Worm (Caenorhabditis elegans): Measurements from ENCODE around the gene mfsd-11.

mfsd-11 gene

ce11 chrX:12167632-12168377 is 13.9 kb upstream of the mfsd-11 start:
- TF ChIP-seq him-1 (tag; optimal IDR thresholded peaks at IDR 0.05), result no peak
- TF ChIP-seq W03F9.2 (tag; optimal IDR thresholded peaks at IDR 0.05), result no peak
- no peak for TF ChIP-seq dao-5 (tag; optimal IDR thresholded peaks at IDR 0.05)

- no peak for TF ChIP-seq W03F9.2 (tag; optimal IDR thresholded peaks at IDR 0.05)
- no peak for TF ChIP-seq him-1 (tag; optimal IDR thresholded peaks at IDR 0.05)
- no peak for TF ChIP-seq dao-5 (tag; optimal IDR thresholded peaks at IDR 0.05)
These were observed 11.0 kb upstream of the mfsd-11 start for ce11 chrX:12164943-12165342.

- TF ChIP-seq dao-5 (tag; optimal IDR thresholded peaks at IDR 0.05) (no peak), him-1 (tag; optimal IDR thresholded peaks at IDR 0.05) (no peak), W03F9.2 (tag; optimal IDR thresholded peaks at IDR 0.05) (no peak)
These were observed 10.1 kb upstream of the mfsd-11 start for ce11 chrX:12164047-12164446.

DNA sequence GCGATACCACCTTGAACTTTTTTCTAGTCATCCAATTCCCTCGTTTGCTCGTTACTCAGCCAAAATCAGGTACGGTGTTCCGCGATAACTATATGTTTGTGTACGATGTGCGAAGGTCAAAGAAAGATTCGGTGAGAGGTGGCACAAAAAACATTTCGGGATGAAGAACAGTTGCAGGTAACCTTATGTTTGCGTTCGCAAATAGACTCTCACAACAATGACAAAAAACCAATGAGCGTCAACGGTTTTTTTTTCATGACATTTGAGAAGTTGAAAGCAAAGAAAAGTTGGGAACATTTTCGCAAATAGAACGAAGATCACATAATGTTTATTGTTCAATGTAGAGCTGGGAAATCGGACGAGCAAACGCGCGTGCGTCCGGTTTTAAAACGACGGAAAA is 8.8 kb upstream of the mfsd-11 start:
- TF ChIP-seq him-1 (tag; optimal IDR thresholded peaks at IDR 0.05), result no peak
- no peak for TF ChIP-seq W03F9.2 (tag; optimal IDR thresholded peaks at IDR 0.05)
- no peak for TF ChIP-seq dao-5 (tag; optimal IDR thresholded peaks at IDR 0.05)

ce11 chrX:12160002-12160690 is 6.2 kb upstream of the mfsd-11 start, which contains the start of gene F57G12.2:
TSS of gene F57G12.2 (minus strand) at chrX:12160052.
- no peak for TF ChIP-seq dao-5 (tag; optimal IDR thresholded peaks at IDR 0.05)
- no peak for TF ChIP-seq W03F9.2 (tag; optimal IDR thresholded peaks at IDR 0.05)
- no peak for TF ChIP-seq him-1 (tag; optimal IDR thresholded peaks at IDR 0.05)

ce11 chrX:12158641-12159040 is 4.7 kb upstream of the mfsd-11 start:
- TF ChIP-seq W03F9.2 (tag; optimal IDR thresholded peaks at IDR 0.05) (no peak), him-1 (tag; optimal IDR thresholded peaks at IDR 0.05) (no peak), dao-5 (tag; optimal IDR thresholded peaks at IDR 0.05) (no peak)

- no peak for TF ChIP-seq W03F9.2 (tag; optimal IDR thresholded peaks at IDR 0.05)
- no peak for TF ChIP-seq him-1 (tag; optimal IDR thresholded peaks at IDR 0.05)
These were observed 4.2 kb downstream of the mfsd-11 start, which contains the start of gene znf-474 for ce11 chrX:12149638-12150137. TSS of gene znf-474 (plus strand) at chrX:12149924.

- TF ChIP-seq him-1 (tag; optimal IDR thresholded peaks at IDR 0.05), result no peak
- no peak for TF ChIP-seq dao-5 (tag; optimal IDR thresholded peaks at IDR 0.05)
- TF ChIP-seq W03F9.2 (tag; optimal IDR thresholded peaks at IDR 0.05), result no peak
These were observed 7.3 kb downstream of the mfsd-11 start, which contains the start of gene pycr-1 for ce11 chrX:12146453-12147085. TSS of gene pycr-1 (plus strand) at chrX:12146832.

DNA sequence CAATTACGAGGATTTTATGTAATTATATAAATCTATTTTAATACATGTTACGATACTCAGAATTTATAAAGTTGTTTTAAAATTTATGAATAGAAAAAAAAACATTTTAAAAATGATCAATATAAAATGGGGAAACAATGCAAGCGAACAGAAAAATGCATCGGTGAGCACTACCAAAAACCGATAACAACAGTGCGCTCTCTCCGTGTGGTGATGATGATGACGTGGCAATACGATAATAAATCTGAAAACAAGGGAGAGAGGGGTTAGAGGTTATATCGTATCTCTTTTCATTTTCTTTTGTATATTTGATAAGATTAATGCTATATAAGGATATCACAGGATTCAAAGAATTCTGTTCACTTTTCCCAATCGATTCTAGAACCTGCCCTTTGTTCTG is 8.0 kb downstream of the mfsd-11 start:
- TF ChIP-seq him-1 (tag; optimal IDR thresholded peaks at IDR 0.05), result no peak

DNA sequence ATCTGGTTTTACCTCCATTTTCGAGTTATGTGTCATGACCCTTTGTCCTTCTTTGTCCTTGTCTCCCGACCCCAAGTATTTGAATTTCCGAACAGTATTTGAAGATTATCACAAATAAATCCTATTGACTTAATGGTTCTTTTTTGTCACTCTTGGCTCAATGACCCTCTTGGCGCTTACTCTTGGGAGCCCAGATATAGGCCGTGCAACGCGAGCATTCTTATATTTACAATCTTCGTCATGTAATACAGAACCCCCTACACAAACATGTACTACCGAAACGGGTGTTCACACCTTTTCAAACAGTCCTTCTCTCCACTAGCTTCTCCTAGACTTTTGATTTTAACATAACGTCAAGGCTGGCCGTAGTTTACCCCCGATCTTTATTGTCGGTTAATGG is 10.2 kb downstream of the mfsd-11 start, which contains the start of gene M153.5:
M153.5 (plus strand) TSS at position 301 of the 400 bp plus-strand sequence.
- TF ChIP-seq dao-5 (tag; optimal IDR thresholded peaks at IDR 0.05) (no peak), W03F9.2 (tag; optimal IDR thresholded peaks at IDR 0.05) (no peak), him-1 (tag; optimal IDR thresholded peaks at IDR 0.05) (no peak)

DNA sequence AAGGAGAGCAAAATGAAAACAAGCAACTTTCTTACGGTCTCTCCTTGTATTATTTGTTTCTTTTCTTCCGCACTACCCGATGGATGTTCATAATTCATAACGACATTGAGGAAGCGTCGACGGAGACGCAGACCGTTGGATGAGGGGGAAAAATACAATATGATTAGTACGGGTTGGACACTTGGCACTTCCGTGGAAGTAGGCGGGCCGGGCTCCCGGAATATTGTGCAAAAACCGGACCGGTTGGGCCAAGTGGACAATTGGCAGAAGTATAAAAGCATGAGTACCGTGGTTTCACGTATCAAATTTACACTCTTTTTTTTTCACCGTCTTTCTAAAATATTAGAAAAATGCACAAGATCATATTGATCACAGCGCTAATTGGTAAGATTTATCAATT is 11.3 kb downstream of the mfsd-11 start, which contains the start of gene M153.3:
M153.3 (plus strand) TSS at position 301 of the 400 bp plus-strand sequence.
- no peak for TF ChIP-seq W03F9.2 (tag; optimal IDR thresholded peaks at IDR 0.05)
- no peak for TF ChIP-seq him-1 (tag; optimal IDR thresholded peaks at IDR 0.05)
- no peak for TF ChIP-seq dao-5 (tag; optimal IDR thresholded peaks at IDR 0.05)

ce11 chrX:12141051-12141450 is 12.9 kb downstream of the mfsd-11 start, which contains the start of gene lyst-1:
TSS of gene lyst-1 (minus strand) at chrX:12141151.
- TF ChIP-seq him-1 (tag; optimal IDR thresholded peaks at IDR 0.05), result no peak
- TF ChIP-seq W03F9.2 (tag; optimal IDR thresholded peaks at IDR 0.05), result no peak
- TF ChIP-seq dao-5 (tag; optimal IDR thresholded peaks at IDR 0.05), result no peak

- no peak for TF ChIP-seq him-1 (tag; optimal IDR thresholded peaks at IDR 0.05)
- no peak for TF ChIP-seq dao-5 (tag; optimal IDR thresholded peaks at IDR 0.05)
- TF ChIP-seq W03F9.2 (tag; optimal IDR thresholded peaks at IDR 0.05), result no peak
These were observed 28.6 kb downstream of the mfsd-11 start, which contains the start of gene lgc-18 for ce11 chrX:12125308-12125707. TSS of gene lgc-18 (plus strand) at chrX:12125608.

Data from whole organism, L4/young adult.